ENCODE assay signal across 2 worm cellular contexts in genomic region chrII:4178838-4179237, ce11.
TF ChIP-seq lines count a peak whose summit lies in the region.

Gene R03H10.7, minus strand, starts transcription at chrII:4178938.

TF ChIP-seq in whole organism, L1 larva, 84 proteins besides CTCF, POLR2A, EP300 and RAD21:
- TF ChIP-seq nhr-85 (tag; lab: Kevin White, UChicago) (peak; percentile 7), elt-2 (tag; optimal IDR thresholded peaks at IDR 0.05; lab: Kevin White, UChicago) (peak; percentile 13), hlh-4 (tag; optimal IDR thresholded peaks at IDR 0.05; lab: Kevin White, UChicago) (no peak), nhr-28 (tag; optimal IDR thresholded peaks at IDR 0.05; lab: Kevin White, UChicago) (no peak), pqm-1 (tag; optimal IDR thresholded peaks at IDR 0.05; lab: Kevin White, UChicago) (no peak)
TF ChIP-seq in whole organism, L1 larva: peak in this region for 2.

TF ChIP-seq in whole organism, L4 larva, 104 proteins besides CTCF, POLR2A, EP300 and RAD21:
- TF ChIP-seq lir-3 (tag; optimal IDR thresholded peaks at IDR 0.05; lab: Kevin White, UChicago), result no peak
- no peak for TF ChIP-seq F49E8.2 (tag; optimal IDR thresholded peaks at IDR 0.05; lab: Kevin White, UChicago; ENCODE audit: borderline replicate concordance)
- TF ChIP-seq zag-1 (tag; optimal IDR thresholded peaks at IDR 0.05; lab: Kevin White, UChicago), result no peak
- no peak for TF ChIP-seq lin-15B (tag; optimal IDR thresholded peaks at IDR 0.05; lab: Kevin White, UChicago)
- no peak for TF ChIP-seq zip-11 (GFP tag; IDR thresholded peaks at IDR 0.05; lab: Robert Waterston, UW)
- TF ChIP-seq nhr-6 (tag; optimal IDR thresholded peaks at IDR 0.05; lab: Kevin White, UChicago), result no peak
- no peak for TF ChIP-seq daf-16 (GFP tag; optimal IDR thresholded peaks at IDR 0.05; lab: Kevin White, UChicago)
- peak; percentile 19 for TF ChIP-seq daf-16 (tag; optimal IDR thresholded peaks at IDR 0.05; lab: Kevin White, UChicago)
- TF ChIP-seq mxl-3 (GFP tag; optimal IDR thresholded peaks at IDR 0.05; lab: Kevin White, UChicago), result no peak
- TF ChIP-seq pqm-1 (tag; optimal IDR thresholded peaks at IDR 0.05; lab: Kevin White, UChicago), result peak; percentile 45
- no peak for TF ChIP-seq saeg-2 (GFP tag; IDR thresholded peaks at IDR 0.05; lab: Robert Waterston, UW)
- TF ChIP-seq dpl-1 (GFP tag; optimal IDR thresholded peaks at IDR 0.05; lab: Kevin White, UChicago), result no peak
- no peak for TF ChIP-seq duxl-1 (tag; optimal IDR thresholded peaks at IDR 0.05; lab: Kevin White, UChicago; ENCODE audit: poor library complexity)
- no peak for TF ChIP-seq nhr-28 (tag; optimal IDR thresholded peaks at IDR 0.05; lab: Kevin White, UChicago)
- no peak for TF ChIP-seq ZK337.2 (GFP tag; IDR thresholded peaks at IDR 0.05; lab: Robert Waterston, UW)
- TF ChIP-seq lin-1 (GFP tag; IDR thresholded peaks at IDR 0.05; lab: Robert Waterston, UW), result no peak
- no peak for TF ChIP-seq dmd-8 (GFP tag; IDR thresholded peaks at IDR 0.05; lab: Robert Waterston, UW)

Comparison
In these comparisons a context has a peak if more than half of its experiments do, and no peak if none do; other contexts are left out.
1. Of the 29 proteins assayed by ChIP-seq in both whole organism, L4 larva and whole organism, L1 larva: peak only in whole organism, L4 larva: pqm-1; only in whole organism, L1 larva: none; in both: none; in neither: 28.